Fruit fly (Drosophila melanogaster) whole organism, embryonic: Measurements from ENCODE around the gene Tango5.

ENCODE experiments used
- Asciz ChIP-seq: fragments of 200-800 bp; sonication (Bioruptor generic); optimal IDR thresholded peaks from 2 replicates; lab custom pipeline; 2017; ENCODE audit warnings: missing biosample characterization, mild to moderate bottlenecking, missing genetic modification characterization, missing genetic modification reagents
- B-H2 ChIP-seq: fragments of 200-800 bp; sonication (Bioruptor generic); optimal IDR thresholded peaks from 2 replicates; lab custom pipeline; 2018; ENCODE audit warnings: missing biosample characterization, mild to moderate bottlenecking, missing genetic modification characterization
- CG1024 ChIP-seq: fragments of 200-800 bp; sonication (Bioruptor generic); IDR thresholded peaks from 2 replicates; pipeline ENCODE4 v1.3.6; 2022; ENCODE audit warnings: missing biosample characterization, missing genetic modification characterization
- CG10565 ChIP-seq: fragments of 200-800 bp; sonication (Bioruptor generic); optimal IDR thresholded peaks from 3 replicates; lab custom pipeline; 2016; ENCODE audit warnings: missing biosample characterization, mild to moderate bottlenecking, missing genetic modification characterization
- CG10979 ChIP-seq: fragments of 200-800 bp; sonication (Bioruptor generic); optimal IDR thresholded peaks from 2 replicates; lab custom pipeline; 2018; ENCODE audit warnings: missing biosample characterization, mild to moderate bottlenecking, missing genetic modification characterization, moderate library complexity
- CG11504 ChIP-seq: fragments of 200-800 bp; sonication (Bioruptor generic); optimal IDR thresholded peaks from 3 replicates; lab custom pipeline; 2019; ENCODE audit warnings: missing biosample characterization, mild to moderate bottlenecking, missing genetic modification characterization, moderate library complexity
- CG1233 ChIP-seq: fragments of 200-800 bp; sonication (Bioruptor generic); optimal IDR thresholded peaks from 4 replicates; lab custom pipeline; 2018; ENCODE audit warnings: missing biosample characterization, mild to moderate bottlenecking, missing genetic modification characterization
- CG16779 ChIP-seq: fragments of 200-800 bp; sonication (Bioruptor generic); IDR thresholded peaks from 2 replicates; pipeline ENCODE4 v1.3.6; 2022; ENCODE audit warnings: missing biosample characterization, missing genetic modification characterization
- CG17385 ChIP-seq: fragments of 200-800 bp; sonication (Bioruptor generic); optimal IDR thresholded peaks from 3 replicates; lab custom pipeline; 2018; ENCODE audit warnings: missing biosample characterization, mild to moderate bottlenecking, missing genetic modification characterization
- CG17829 ChIP-seq: fragments of 200-800 bp; optimal IDR thresholded peaks from 2 replicates; lab custom pipeline; 2019; ENCODE audit warnings: missing biosample characterization, mild to moderate bottlenecking, missing genetic modification characterization, moderate library complexity
- CG2678 ChIP-seq: fragments of 200-800 bp; sonication (Bioruptor generic); optimal IDR thresholded peaks from 3 replicates; lab custom pipeline; 2019; ENCODE audit warnings: missing biosample characterization, mild to moderate bottlenecking, missing genetic modification characterization, moderate library complexity
- CG3065 ChIP-seq: fragments of 200-800 bp; sonication (Bioruptor generic); optimal IDR thresholded peaks from 2 replicates; lab custom pipeline; 2016; ENCODE audit warnings: missing biosample characterization, missing genetic modification characterization
- CG33557 ChIP-seq: fragments of 200-800 bp; sonication (Bioruptor generic); optimal IDR thresholded peaks from 2 replicates; lab custom pipeline; 2019; ENCODE audit warnings: missing biosample characterization, mild to moderate bottlenecking, missing genetic modification characterization, moderate library complexity
- CG3995 ChIP-seq: fragments of 200-800 bp; sonication (Bioruptor generic); optimal IDR thresholded peaks from 3 replicates; lab custom pipeline; 2016; ENCODE audit warnings: missing biosample characterization, missing genetic modification characterization
- CG4707 ChIP-seq: fragments of 200-800 bp; sonication (Bioruptor generic); optimal IDR thresholded peaks from 2 replicates; lab custom pipeline; 2018; ENCODE audit warnings: missing biosample characterization, mild to moderate bottlenecking, missing genetic modification characterization, moderate library complexity
- CG6175 ChIP-seq: fragments of 200-800 bp; sonication (Bioruptor generic); IDR thresholded peaks from 3 replicates; pipeline ENCODE4 v1.3.6; 2022; ENCODE audit warnings: missing biosample characterization, missing genetic modification characterization
- CG7372 ChIP-seq: fragments of 200-800 bp; sonication (Bioruptor generic); IDR thresholded peaks from 2 replicates; pipeline ENCODE4 v1.3.6; 2022; ENCODE audit warnings: missing biosample characterization, missing genetic modification characterization
- CG8281 ChIP-seq: fragments of 200-800 bp; sonication (Bioruptor generic); optimal IDR thresholded peaks from 2 replicates; lab custom pipeline; 2018; ENCODE audit warnings: missing biosample characterization, mild to moderate bottlenecking, missing genetic modification characterization, moderate library complexity
- Dbx ChIP-seq: fragments of 200-800 bp; sonication (Bioruptor generic); IDR thresholded peaks from 3 replicates; pipeline ENCODE4 v1.3.6; 2022; ENCODE audit warnings: missing biosample characterization, missing genetic modification characterization
- ERR ChIP-seq: fragments of 200-800 bp; sonication (Bioruptor generic); optimal IDR thresholded peaks from 2 replicates; lab custom pipeline; 2016; ENCODE audit warnings: missing biosample characterization, missing genetic modification characterization
- Ets65A ChIP-seq: fragments of 200-800 bp; sonication (Bioruptor generic); peaks from one replicate; lab custom pipeline; 2016; ENCODE audit warnings: missing biosample characterization, missing genetic modification characterization
- GATAe ChIP-seq: fragments of 200-800 bp; sonication (Bioruptor generic); conservative IDR thresholded peaks from 2 replicates; pipeline ENCODE4 v1.3.6; 2022; ENCODE audit warnings: missing biosample characterization, missing genetic modification characterization
- HLH3B ChIP-seq: fragments of 200-800 bp; sonication (Bioruptor generic); IDR thresholded peaks from 2 replicates; pipeline ENCODE4 v1.3.6; 2022; ENCODE audit warnings: missing biosample characterization, missing genetic modification characterization
- Hr3 ChIP-seq: fragments of 200-800 bp; sonication (Bioruptor generic); optimal IDR thresholded peaks from 3 replicates; lab custom pipeline; 2016; ENCODE audit warnings: missing biosample characterization, missing genetic modification characterization
- NfI ChIP-seq: fragments of 200-800 bp; sonication (Bioruptor generic); optimal IDR thresholded peaks from 3 replicates; lab custom pipeline; 2018; ENCODE audit warnings: missing biosample characterization, mild to moderate bottlenecking, missing genetic modification characterization, moderate library complexity
- Optix ChIP-seq: fragments of 200-800 bp; sonication (Bioruptor generic); IDR thresholded peaks from 3 replicates; pipeline ENCODE4 v1.3.6; 2022; ENCODE audit warnings: missing biosample characterization, missing genetic modification characterization
- PHDP ChIP-seq: fragments of 200-800 bp; sonication (Bioruptor generic); optimal IDR thresholded peaks from 3 replicates; lab custom pipeline; 2018; ENCODE audit warnings: missing biosample characterization, mild to moderate bottlenecking, missing genetic modification characterization, moderate library complexity
- Sin3A ChIP-seq: fragments of >200 bp; optimal IDR thresholded peaks from 2 replicates; lab custom pipeline; 2018
- Xbp1 ChIP-seq: fragments of 200-800 bp; sonication (Bioruptor generic); optimal IDR thresholded peaks from 3 replicates; lab custom pipeline; 2016; ENCODE audit warnings: missing biosample characterization, mild to moderate bottlenecking, missing genetic modification characterization
- Xrp1 ChIP-seq: fragments of 200-800 bp; sonication (Bioruptor generic); IDR thresholded peaks from 2 replicates; pipeline ENCODE4 v1.3.6; 2022; ENCODE audit warnings: missing biosample characterization, missing genetic modification characterization
- br ChIP-seq: fragments of >200 bp; optimal IDR thresholded peaks from 2 replicates; lab custom pipeline; 2017
- bsh ChIP-seq, 2 experiments: fragments of 200-800 bp; sonication (Bioruptor generic); optimal IDR thresholded peaks; 2 replicates each; lab custom pipeline; 2017 to 2018; ENCODE audit warnings: mild to moderate bottlenecking in 2 of 2, missing biosample characterization in 2 of 2, missing genetic modification characterization in 2 of 2, moderate library complexity in 1 of 2
- chinmo ChIP-seq: fragments of 200-800 bp; sonication (Bioruptor generic); IDR thresholded peaks from 4 replicates; pipeline ENCODE4 v1.3.6; 2022; ENCODE audit warnings: missing biosample characterization, missing genetic modification characterization; ENCODE audit not compliant: partially characterized antibody
- corto ChIP-seq: fragments of 200-800 bp; sonication (Bioruptor generic); optimal IDR thresholded peaks from 2 replicates; lab custom pipeline; 2016; ENCODE audit warnings: missing biosample characterization, mild to moderate bottlenecking, missing genetic modification characterization, moderate library complexity
- dmrt99B ChIP-seq: fragments of 200-800 bp; sonication (Bioruptor generic); optimal IDR thresholded peaks from 2 replicates; lab custom pipeline; 2018; ENCODE audit warnings: missing biosample characterization, mild to moderate bottlenecking, missing genetic modification characterization, moderate library complexity
- eve ChIP-seq, 2 experiments: fragments of >200 bp; optimal IDR thresholded peaks; 2 replicates each; lab custom pipeline; 2017; ENCODE audit warnings: missing biosample characterization in 2 of 2, missing genetic modification characterization in 2 of 2
- fd64A ChIP-seq: fragments of 200-800 bp; sonication (Bioruptor generic); optimal IDR thresholded peaks from 3 replicates; lab custom pipeline; 2018; ENCODE audit warnings: missing biosample characterization, mild to moderate bottlenecking, missing genetic modification characterization
- gcm ChIP-seq: fragments of 200-800 bp; sonication (Bioruptor generic); optimal IDR thresholded peaks from 2 replicates; lab custom pipeline; 2019; ENCODE audit warnings: missing biosample characterization, mild to moderate bottlenecking, missing genetic modification characterization, moderate library complexity
- gfzf ChIP-seq: fragments of 200-800 bp; sonication (Bioruptor generic); optimal IDR thresholded peaks from 2 replicates; lab custom pipeline; 2016; ENCODE audit warnings: missing biosample characterization, mild to moderate bottlenecking, missing genetic modification characterization, moderate library complexity
- kni ChIP-seq: fragments of 200-800 bp; sonication (Bioruptor generic); optimal IDR thresholded peaks from 3 replicates; lab custom pipeline; 2017; ENCODE audit warnings: mild to moderate bottlenecking, missing biosample characterization, missing genetic modification reagents, missing genetic modification characterization
- mam ChIP-seq: fragments of 200-800 bp; sonication (Bioruptor generic); optimal IDR thresholded peaks from 3 replicates; lab custom pipeline; 2016; ENCODE audit warnings: missing biosample characterization, missing genetic modification characterization
- otp ChIP-seq: fragments of 200-800 bp; sonication (Bioruptor generic); IDR thresholded peaks from 3 replicates; pipeline ENCODE4, ENCODE4 v1.3.6; 2022; ENCODE audit warnings: missing biosample characterization, missing genetic modification characterization
- p53 ChIP-seq: fragments of 200-800 bp; sonication (Bioruptor generic); optimal IDR thresholded peaks from 2 replicates; lab custom pipeline; 2016; ENCODE audit warnings: missing biosample characterization, missing genetic modification characterization
- pfk ChIP-seq: fragments of 200-800 bp; sonication (Bioruptor generic); optimal IDR thresholded peaks from 2 replicates; lab custom pipeline; 2018; ENCODE audit warnings: missing biosample characterization, mild to moderate bottlenecking, missing genetic modification characterization, moderate library complexity
- phol ChIP-seq: fragments of 200-800 bp; sonication (Bioruptor generic); optimal IDR thresholded peaks from 3 replicates; lab custom pipeline; 2018; ENCODE audit warnings: missing biosample characterization, mild to moderate bottlenecking, missing genetic modification characterization, moderate library complexity
- psq ChIP-seq: fragments of 200-800 bp; sonication (Bioruptor generic); optimal IDR thresholded peaks from 2 replicates; lab custom pipeline; 2017; ENCODE audit warnings: missing biosample characterization, missing genetic modification characterization
- pum ChIP-seq: fragments of 200-800 bp; sonication (Bioruptor generic); optimal IDR thresholded peaks from 2 replicates; lab custom pipeline; 2016; ENCODE audit warnings: missing biosample characterization, missing genetic modification characterization
- ranshi ChIP-seq: fragments of 200-800 bp; sonication (Bioruptor generic); IDR thresholded peaks from 2 replicates; pipeline ENCODE4 v1.3.6; 2022; ENCODE audit warnings: missing biosample characterization, missing genetic modification characterization
- rib ChIP-seq: fragments of 200-800 bp; sonication (Bioruptor generic); IDR thresholded peaks from 2 replicates; pipeline ENCODE4 v1.3.6; 2022; ENCODE audit warnings: missing biosample characterization, missing genetic modification characterization
- row ChIP-seq: fragments of 200-800 bp; sonication (Bioruptor generic); IDR thresholded peaks from 3 replicates; pipeline ENCODE4 v1.3.6; 2022; ENCODE audit warnings: missing biosample characterization, missing genetic modification characterization
- scrt ChIP-seq: fragments of 200-800 bp; sonication (Bioruptor generic); optimal IDR thresholded peaks from 2 replicates; lab custom pipeline; 2018; ENCODE audit warnings: missing biosample characterization, mild to moderate bottlenecking, missing genetic modification characterization, moderate library complexity
- sens ChIP-seq: fragments of 200-800 bp; sonication (Bioruptor generic); peaks from one replicate; lab custom pipeline; 2016; ENCODE audit warnings: missing biosample characterization, missing genetic modification characterization

The Tango5 gene

dm6 chrX:10717869-10718268 is 46.3 kb downstream of the Tango5 start (continued):
- TF ChIP-seq CG3995 (no peak), CG7372 (GFP tag; lab: Robert Waterston, UW) (no peak), CG2678 (tag; lab: Kevin White, UChicago) (no peak), dmrt99B (tag; lab: Kevin White, UChicago) (peak; percentile 81), CG10565 (GFP tag; lab: Kevin White, UChicago) (no peak), Dbx (no peak), p53 (GFP tag; lab: Kevin White, UChicago) (no peak), fd64A (GFP tag; lab: Kevin White, UChicago) (no peak), ranshi (GFP tag; lab: Robert Waterston, UW) (0 out of 2 replicates have a peak, but pooled peaks have one; percentile 32), kni (no peak), CG1024 (GFP tag; lab: Robert Waterston, UW) (no peak), B-H2 (GFP tag; lab: Kevin White, UChicago) (no peak), otp (GFP tag; lab: Robert Waterston, UW) (peak; percentile 12; the same call in 1 of the 3 replicates), Asciz (GFP tag; lab: Kevin White, UChicago) (peak; percentile 20), CG11504 (tag; lab: Kevin White, UChicago) (peak; percentile 77), bsh (GFP tag; optimal IDR thresholded peaks at IDR 0.05; lab: Kevin White, UChicago) (peak in 1 of 2 experiments; percentile 32), scrt (GFP tag; lab: Kevin White, UChicago) (no peak), mam (GFP tag; lab: Kevin White, UChicago) (peak; percentile 19), br (lab: Kevin White, UChicago) (no peak), gcm (GFP tag; lab: Kevin White, UChicago) (no peak), rib (GFP tag; lab: Robert Waterston, UW) (no peak), Ets65A (GFP tag; lab: Kevin White, UChicago) (no peak), pum (GFP tag; lab: Kevin White, UChicago) (no peak), Xbp1 (peak; percentile 43), chinmo (GFP tag; lab: Robert Waterston, UW) (0 out of 4 replicates have a peak, but pooled peaks have one; percentile 24), Optix (GFP tag; lab: Robert Waterston, UW) (0 out of 3 replicates have a peak, but pooled peaks have one; percentile 18), Hr3 (GFP tag; lab: Kevin White, UChicago) (peak; percentile 31), psq (GFP tag; lab: Kevin White, UChicago) (no peak), GATAe (no peak), PHDP (tag; lab: Kevin White, UChicago) (peak; percentile 37), sens (GFP tag; lab: Kevin White, UChicago) (peak; percentile 71), Sin3A (lab: Kevin White, UChicago) (no peak), phol (peak; percentile 53), pfk (GFP tag; lab: Kevin White, UChicago) (no peak), CG10979 (tag; lab: Kevin White, UChicago) (peak; percentile 16), gfzf (GFP tag; lab: Kevin White, UChicago) (no peak), HLH3B (GFP tag; lab: Robert Waterston, UW) (peak; percentile 64), NfI (no peak), corto (GFP tag; lab: Kevin White, UChicago) (no peak), CG1233 (GFP tag; lab: Kevin White, UChicago) (peak; percentile 2), CG33557 (no peak), CG17829 (tag; lab: Kevin White, UChicago) (peak; percentile 27), CG17385 (GFP tag; lab: Kevin White, UChicago) (peak; percentile 32), CG16779 (GFP tag; lab: Robert Waterston, UW) (no peak), CG6175 (GFP tag; lab: Robert Waterston, UW) (no peak), CG4707 (GFP tag; lab: Kevin White, UChicago) (no peak), CG3065 (GFP tag; lab: Kevin White, UChicago) (no peak), ERR (GFP tag; lab: Kevin White, UChicago) (no peak), row (GFP tag; lab: Robert Waterston, UW) (peak; percentile 60), CG8281 (tag; lab: Kevin White, UChicago) (no peak), Xrp1 (GFP tag; lab: Robert Waterston, UW) (peak; percentile 56), eve (GFP tag; optimal IDR thresholded peaks at IDR 0.05; lab: Kevin White, UChicago) (peak in 1 of 2 experiments; percentile 54)
